Fruit fly (Drosophila melanogaster) S2 (cell line): ENCODE measurements around the gene mtm.

Source experiments
- CG8478 ChIP-seq: fragments of >200 bp; optimal IDR thresholded peaks from 2 replicates; lab custom pipeline; 2018
- CTCF ChIP-seq, 2 experiments: fragments of >200 bp; optimal IDR thresholded peaks; 2 replicates each; lab custom pipeline; 2018

DNA sequence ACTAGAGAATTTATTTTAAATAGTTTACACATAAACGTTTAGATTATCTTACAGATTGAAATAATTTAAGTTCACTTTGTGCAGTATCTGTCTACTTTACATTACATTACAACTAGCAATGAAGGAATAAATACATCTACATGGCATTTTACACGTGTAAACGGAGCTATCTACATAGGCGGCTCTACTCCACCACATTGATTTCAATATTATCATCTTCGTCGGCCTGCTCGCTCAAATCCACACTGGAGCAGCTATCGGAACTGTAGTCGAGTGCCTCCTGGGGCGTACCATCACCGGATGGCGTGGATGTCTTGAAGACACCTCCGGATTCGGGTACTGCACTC is 23.8 kb downstream of the mtm start:
- no peak for TF ChIP-seq CG8478 (lab: Kevin White, UChicago)
- peak; percentile 24 to 34 for TF ChIP-seq CTCF (optimal IDR thresholded peaks at IDR 0.05; lab: Kevin White, UChicago)
